Worm (Caenorhabditis elegans) whole organism, L3 larva: ENCODE measurements around the gene spl-1.
A peak's percentile ranks its signal among the peaks of the same experiment; 100 is the strongest.

ENCODE experiments used
- R02D3.7 ChIP-seq: fragments of 150-350 bp; optimal IDR thresholded peaks from 2 replicates; lab custom pipeline; 2014; ENCODE audit warnings: missing biosample characterization, missing genetic modification characterization
- aly-2 ChIP-seq: fragments of 150-350 bp; optimal IDR thresholded peaks from 2 replicates; lab custom pipeline; 2014; ENCODE audit warnings: missing biosample characterization, missing genetic modification characterization
- ama-1 ChIP-seq: fragments of 150-350 bp; optimal IDR thresholded peaks from 2 replicates; lab custom pipeline; 2018
- ceh-16 ChIP-seq: sonication (generic microtip); optimal IDR thresholded peaks from 2 replicates; lab custom pipeline; 2017; ENCODE audit warnings: missing biosample characterization, missing genetic modification characterization
- ceh-28 ChIP-seq: fragments of 150-350 bp; optimal IDR thresholded peaks from 2 replicates; lab custom pipeline; 2014; ENCODE audit warnings: missing biosample characterization, missing genetic modification reagents, missing genetic modification characterization
- ceh-82 ChIP-seq: fragments of 150-350 bp; optimal IDR thresholded peaks from 2 replicates; lab custom pipeline; 2014; ENCODE audit warnings: missing biosample characterization, missing genetic modification characterization
- ceh-9 ChIP-seq: sonication (generic microtip); optimal IDR thresholded peaks from 2 replicates; lab custom pipeline; 2018; ENCODE audit warnings: missing biosample characterization, missing genetic modification characterization
- daf-12 ChIP-seq: fragments of 150-350 bp; optimal IDR thresholded peaks from 2 replicates; lab custom pipeline; 2014; ENCODE audit warnings: missing biosample characterization, missing genetic modification reagents, missing genetic modification characterization
- egl-27 ChIP-seq: sonication (generic microtip); optimal IDR thresholded peaks from 4 replicates; lab custom pipeline; 2017; ENCODE audit warnings: missing biosample characterization, missing genetic modification reagents, missing genetic modification characterization
- egl-5 ChIP-seq: fragments of 150-350 bp; optimal IDR thresholded peaks from 2 replicates; lab custom pipeline; 2017; ENCODE audit warnings: missing biosample characterization, missing genetic modification reagents, missing genetic modification characterization, inconsistent platforms
- elt-1 ChIP-seq: fragments of 150-350 bp; optimal IDR thresholded peaks from 2 replicates; lab custom pipeline; 2014; ENCODE audit warnings: missing biosample characterization, missing genetic modification characterization
- elt-2 ChIP-seq: sonication (generic microtip); optimal IDR thresholded peaks from 2 replicates; lab custom pipeline; 2016; ENCODE audit warnings: missing genetic modification reagents, mild to moderate bottlenecking, missing genetic modification characterization, missing compliant biosample characterization
- fkh-10 ChIP-seq: sonication (generic microtip); optimal IDR thresholded peaks from 2 replicates; lab custom pipeline; 2017; ENCODE audit warnings: missing biosample characterization, missing genetic modification reagents, missing genetic modification characterization
- fkh-2 ChIP-seq: fragments of 150-350 bp; optimal IDR thresholded peaks from 2 replicates; lab custom pipeline; 2014; ENCODE audit warnings: missing biosample characterization, missing genetic modification reagents, missing genetic modification characterization
- fos-1 ChIP-seq: fragments of 150-350 bp; optimal IDR thresholded peaks from 2 replicates; lab custom pipeline; 2014; ENCODE audit warnings: missing biosample characterization, missing genetic modification characterization
- hmg-11 ChIP-seq: sonication (generic microtip); optimal IDR thresholded peaks from 2 replicates; lab custom pipeline; 2016; ENCODE audit warnings: missing genetic modification characterization, missing compliant biosample characterization
- lin-15B ChIP-seq: fragments of 150-350 bp; optimal IDR thresholded peaks from 2 replicates; lab custom pipeline; 2014; ENCODE audit warnings: missing biosample characterization, missing genetic modification characterization
- lin-39 ChIP-seq: fragments of 150-350 bp; optimal IDR thresholded peaks from 2 replicates; lab custom pipeline; 2018; ENCODE audit warnings: missing biosample characterization, missing genetic modification reagents, missing genetic modification characterization
- lsy-12 ChIP-seq: sonication (generic microtip); optimal IDR thresholded peaks from 2 replicates; lab custom pipeline; 2016; ENCODE audit warnings: mild to moderate bottlenecking, missing genetic modification characterization, missing compliant biosample characterization
- mdl-1 ChIP-seq: fragments of 150-350 bp; optimal IDR thresholded peaks from 2 replicates; lab custom pipeline; 2014; ENCODE audit warnings: missing biosample characterization, missing genetic modification characterization
- nfya-1 ChIP-seq: sonication (generic microtip); optimal IDR thresholded peaks from 2 replicates; lab custom pipeline; 2017; ENCODE audit warnings: missing genetic modification characterization, mild to moderate bottlenecking, missing compliant biosample characterization, antibody characterized with exemption, moderate library complexity; ENCODE audit not compliant: insufficient read depth
- nhr-11 ChIP-seq: fragments of 150-350 bp; optimal IDR thresholded peaks from 2 replicates; lab custom pipeline; 2014; ENCODE audit warnings: missing biosample characterization, missing genetic modification characterization
- nhr-12 ChIP-seq: fragments of 150-350 bp; optimal IDR thresholded peaks from 2 replicates; lab custom pipeline; 2014; ENCODE audit warnings: missing biosample characterization, missing genetic modification characterization
- nhr-23 ChIP-seq: fragments of 150-350 bp; optimal IDR thresholded peaks from 2 replicates; lab custom pipeline; 2014; ENCODE audit warnings: missing biosample characterization, missing genetic modification reagents, missing genetic modification characterization
- nhr-237 ChIP-seq: fragments of 150-350 bp; optimal IDR thresholded peaks from 2 replicates; lab custom pipeline; 2014; ENCODE audit warnings: missing biosample characterization, missing genetic modification characterization
- nhr-25 ChIP-seq: sonication (generic microtip); optimal IDR thresholded peaks from 2 replicates; lab custom pipeline; 2017; ENCODE audit warnings: missing biosample characterization, missing genetic modification characterization
- nhr-28 ChIP-seq: fragments of 150-350 bp; optimal IDR thresholded peaks from 2 replicates; lab custom pipeline; 2014; ENCODE audit warnings: missing biosample characterization, missing genetic modification characterization
- nhr-43 ChIP-seq: sonication (generic microtip); optimal IDR thresholded peaks from 2 replicates; lab custom pipeline; 2016; ENCODE audit warnings: mild to moderate bottlenecking, missing genetic modification characterization, missing compliant biosample characterization; ENCODE audit not compliant: poor library complexity, severe bottlenecking
- nhr-76 ChIP-seq: fragments of 150-350 bp; sonication (generic microtip); optimal IDR thresholded peaks from 5 replicates; lab custom pipeline; 2014; ENCODE audit warnings: missing biosample characterization, missing genetic modification characterization
- nhr-77 ChIP-seq: fragments of 150-350 bp; optimal IDR thresholded peaks from 2 replicates; lab custom pipeline; 2014; ENCODE audit warnings: missing biosample characterization, missing genetic modification characterization
- pha-4 ChIP-seq: fragments of 150-350 bp; optimal IDR thresholded peaks from 2 replicates; lab custom pipeline; 2014; ENCODE audit warnings: missing biosample characterization, missing genetic modification reagents, missing genetic modification characterization
- pqm-1 ChIP-seq: fragments of 150-350 bp; optimal IDR thresholded peaks from 2 replicates; lab custom pipeline; 2017; ENCODE audit warnings: missing biosample characterization, missing genetic modification characterization, inconsistent platforms
- sea-2 ChIP-seq: fragments of 150-350 bp; sonication (generic microtip); optimal IDR thresholded peaks from 4 replicates; lab custom pipeline; 2014; ENCODE audit warnings: missing biosample characterization, missing genetic modification reagents, missing genetic modification characterization
- skn-1 ChIP-seq: fragments of 150-350 bp; optimal IDR thresholded peaks from 2 replicates; lab custom pipeline; 2014; ENCODE audit warnings: missing biosample characterization, missing genetic modification characterization
- snpc-4 ChIP-seq: fragments of 150-350 bp; optimal IDR thresholded peaks from 2 replicates; lab custom pipeline; 2014; ENCODE audit warnings: missing biosample characterization, missing genetic modification characterization
- unc-39 ChIP-seq: sonication (generic microtip); optimal IDR thresholded peaks from 4 replicates; lab custom pipeline; 2017; ENCODE audit warnings: missing biosample characterization, missing genetic modification characterization
- unc-62 ChIP-seq: fragments of 150-350 bp; sonication (generic microtip); optimal IDR thresholded peaks from 4 replicates; lab custom pipeline; 2014; ENCODE audit warnings: missing biosample characterization, missing genetic modification reagents, missing genetic modification characterization
- zag-1 ChIP-seq: fragments of 150-350 bp; optimal IDR thresholded peaks from 2 replicates; lab custom pipeline; 2014; ENCODE audit warnings: missing biosample characterization, missing genetic modification characterization
- ztf-11 ChIP-seq: fragments of 150-350 bp; optimal IDR thresholded peaks from 2 replicates; lab custom pipeline; 2014; ENCODE audit warnings: missing biosample characterization, missing genetic modification characterization
- ztf-4 ChIP-seq: fragments of 150-350 bp; optimal IDR thresholded peaks from 2 replicates; lab custom pipeline; 2014; ENCODE audit warnings: missing biosample characterization, missing genetic modification characterization

The spl-1 gene

ce11 chrIV:409935-410334 is 26.9 kb upstream of the spl-1 start, which contains the start of gene kgb-1:
Gene kgb-1, minus strand, starts transcription at chrIV:410035.
- no peak for TF ChIP-seq lin-39 (tag; lab: Kevin White, UChicago)
- TF ChIP-seq nhr-28 (tag; lab: Kevin White, UChicago): no peak
- no peak for TF ChIP-seq nhr-76 (tag; lab: Kevin White, UChicago)
- no peak for TF ChIP-seq fkh-10

- TF ChIP-seq ceh-16 (no peak), unc-39 (tag; lab: Kevin White, UChicago) (no peak), ceh-28 (tag; lab: Kevin White, UChicago) (no peak), egl-27 (tag; lab: Kevin White, UChicago) (no peak), daf-12 (no peak), sea-2 (GFP tag; lab: Kevin White, UChicago) (no peak), ztf-4 (tag; lab: Kevin White, UChicago) (no peak), nhr-11 (tag; lab: Kevin White, UChicago) (no peak), ceh-9 (tag; lab: Kevin White, UChicago) (no peak), ama-1 (lab: Kevin White, UChicago) (no peak), pha-4 (tag; lab: Kevin White, UChicago) (peak; percentile 4), ztf-11 (tag; lab: Kevin White, UChicago) (no peak), elt-2 (tag; lab: Kevin White, UChicago) (peak; percentile 53), pqm-1 (peak; percentile 10)
Measured at ce11 chrIV:408892-409291, 25.9 kb upstream of the spl-1 start.

- no peak for TF ChIP-seq unc-39 (tag; lab: Kevin White, UChicago)
- TF ChIP-seq ztf-11 (tag; lab: Kevin White, UChicago): no peak
- TF ChIP-seq lsy-12 (tag; lab: Kevin White, UChicago): no peak
- no peak for TF ChIP-seq ama-1 (lab: Kevin White, UChicago)
- TF ChIP-seq R02D3.7: no peak
- TF ChIP-seq fkh-2 (tag; lab: Kevin White, UChicago): no peak
- TF ChIP-seq nhr-237 (tag; lab: Kevin White, UChicago): no peak
- TF ChIP-seq mdl-1 (tag; lab: Kevin White, UChicago): no peak
Measured at ce11 chrIV:401395-401794, 18.4 kb upstream of the spl-1 start, which contains the start of gene gpa-4. Gene gpa-4, plus strand, starts transcription at chrIV:401695.

- TF ChIP-seq lin-15B (tag; lab: Kevin White, UChicago) (no peak), elt-1 (tag; lab: Kevin White, UChicago) (no peak), lin-39 (tag; lab: Kevin White, UChicago) (no peak), nhr-43 (tag; lab: Kevin White, UChicago) (no peak), egl-5 (tag; lab: Kevin White, UChicago) (no peak), lsy-12 (tag; lab: Kevin White, UChicago) (no peak), nhr-12 (tag; lab: Kevin White, UChicago) (no peak), pha-4 (tag; lab: Kevin White, UChicago) (no peak), nhr-237 (tag; lab: Kevin White, UChicago) (no peak), pqm-1 (no peak), nhr-28 (tag; lab: Kevin White, UChicago) (no peak), unc-62 (no peak), unc-39 (tag; lab: Kevin White, UChicago) (no peak), ztf-4 (tag; lab: Kevin White, UChicago) (no peak)
Measured at ce11 chrIV:396373-396772, 13.4 kb upstream of the spl-1 start, which contains the start of gene rrp-8. Gene rrp-8, plus strand, starts transcription at chrIV:396545.

ce11 chrIV:393409-393930 is 10.5 kb upstream of the spl-1 start, which contains the start of the genes T07A9.15 and nog-1:
Gene T07A9.15, minus strand, starts transcription at chrIV:393546.
Gene nog-1, plus strand, starts transcription at chrIV:393880.
- TF ChIP-seq fkh-2 (tag; lab: Kevin White, UChicago): no peak
- TF ChIP-seq nhr-237 (tag; lab: Kevin White, UChicago): no peak
- TF ChIP-seq aly-2 (tag; lab: Kevin White, UChicago): no peak
- TF ChIP-seq unc-39 (tag; lab: Kevin White, UChicago): no peak
- no peak for TF ChIP-seq nhr-11 (tag; lab: Kevin White, UChicago)
- TF ChIP-seq elt-2 (tag; lab: Kevin White, UChicago): peak; percentile 22
- TF ChIP-seq nhr-28 (tag; lab: Kevin White, UChicago): no peak
- TF ChIP-seq hmg-11 (tag; lab: Kevin White, UChicago): peak; percentile 86
- peak; percentile 63 for TF ChIP-seq nhr-23
- TF ChIP-seq snpc-4 (tag; lab: Kevin White, UChicago): peak; percentile 41
- no peak for TF ChIP-seq sea-2 (GFP tag; lab: Kevin White, UChicago)
- no peak for TF ChIP-seq ceh-82
- TF ChIP-seq pqm-1: peak; percentile 12
- no peak for TF ChIP-seq ama-1 (lab: Kevin White, UChicago)
- TF ChIP-seq zag-1: no peak
- no peak for TF ChIP-seq lsy-12 (tag; lab: Kevin White, UChicago)
- TF ChIP-seq ceh-28 (tag; lab: Kevin White, UChicago): peak; percentile 15
- peak; percentile 25 for TF ChIP-seq skn-1 (tag; lab: Kevin White, UChicago)
- TF ChIP-seq nhr-77 (tag; lab: Kevin White, UChicago): no peak
- no peak for TF ChIP-seq elt-1 (tag; lab: Kevin White, UChicago)
- peak; percentile 70 for TF ChIP-seq egl-5 (tag; lab: Kevin White, UChicago)
- TF ChIP-seq nhr-76 (tag; lab: Kevin White, UChicago): no peak
- TF ChIP-seq fos-1: no peak
- no peak for TF ChIP-seq nhr-43 (tag; lab: Kevin White, UChicago)
- TF ChIP-seq lin-39 (tag; lab: Kevin White, UChicago): peak; percentile 61
- peak; percentile 87 for TF ChIP-seq nfya-1 (tag; lab: Kevin White, UChicago)
- peak; percentile 61 for TF ChIP-seq R02D3.7
- peak; percentile 35 for TF ChIP-seq nhr-25 (tag; lab: Kevin White, UChicago)
- no peak for TF ChIP-seq unc-62
- TF ChIP-seq pha-4 (tag; lab: Kevin White, UChicago): peak; percentile 80
